Worm (Caenorhabditis elegans) whole organism, young adult: Measurements from ENCODE around the gene C37C3.10.

Experiments
- B0035.1 ChIP-seq: sonication (generic microtip); optimal IDR thresholded peaks from 2 replicates; lab custom pipeline; 2016; ENCODE audit warnings: missing genetic modification characterization, mild to moderate bottlenecking, missing compliant biosample characterization, missing genotype, missing genetic modification reagents
- B0336.3 ChIP-seq: fragments of 200-800 bp; sonication (Bioruptor generic); IDR thresholded peaks from 2 replicates; pipeline ENCODE4 v1.3.6; 2022; ENCODE audit warnings: missing genetic modification characterization, missing compliant biosample characterization
- C06A6.2 ChIP-seq: fragments of 200-800 bp; sonication (Bioruptor generic); conservative IDR thresholded peaks from 2 replicates; pipeline ENCODE4 v1.3.6; 2022; ENCODE audit warnings: missing genetic modification characterization, missing compliant biosample characterization
- F55B11.4 ChIP-seq: sonication (generic microtip); optimal IDR thresholded peaks from 2 replicates; lab custom pipeline; 2016; ENCODE audit warnings: missing compliant biosample characterization, missing genetic modification characterization, borderline replicate concordance; ENCODE audit not compliant: insufficient read depth
- F57C9.4 ChIP-seq: sonication (generic microtip); optimal IDR thresholded peaks from 2 replicates; lab custom pipeline; 2017; ENCODE audit warnings: mild to moderate bottlenecking, missing genetic modification characterization, missing compliant biosample characterization
- T07F8.4 ChIP-seq: sonication (generic microtip); optimal IDR thresholded peaks from 2 replicates; lab custom pipeline; 2016; ENCODE audit warnings: mild to moderate bottlenecking, missing genetic modification characterization, moderate library complexity, missing compliant biosample characterization
- ama-1 ChIP-seq, 3 experiments: fragments of 150-350 bp in 1 of 3; sonication (generic microtip) in 2 of 3; optimal IDR thresholded peaks; 2 replicates each; lab custom pipeline; 2014 to 2018; ENCODE audit warnings: missing biosample characterization in 2 of 3, missing genetic modification characterization in 2 of 3, missing genetic modification reagents in 2 of 3
- aptf-3 ChIP-seq: fragments of 200-800 bp; sonication (Bioruptor generic); IDR thresholded peaks from 2 replicates; pipeline ENCODE4 v1.3.6; 2022; ENCODE audit warnings: missing genetic modification characterization, missing compliant biosample characterization
- ccch-3 ChIP-seq: fragments of 200-800 bp; sonication (Bioruptor generic); optimal IDR thresholded peaks from 2 replicates; lab custom pipeline; 2018; ENCODE audit warnings: mild to moderate bottlenecking, missing genetic modification characterization, missing compliant biosample characterization
- cebp-1 ChIP-seq, 2 experiments: fragments of 200-800 bp in 1 of 2; sonication (Bioruptor generic) in 1 of 2; sonication (generic microtip) in 1 of 2; IDR thresholded peaks in 1 of 2; optimal IDR thresholded peaks in 1 of 2; 2 replicates each; pipeline versions ENCODE4 v1.3.6 to Lab custom; 2017 to 2022; ENCODE audit warnings: missing compliant biosample characterization in 2 of 2, missing genetic modification characterization in 2 of 2, mild to moderate bottlenecking in 1 of 2, missing genetic modification reagents in 1 of 2, moderate library complexity in 1 of 2
- ceh-27 ChIP-seq: fragments of 200-800 bp; sonication (Bioruptor generic); optimal IDR thresholded peaks from 2 replicates; lab custom pipeline; 2018; ENCODE audit warnings: mild to moderate bottlenecking, missing genetic modification characterization, moderate library complexity, missing compliant biosample characterization
- ceh-40 ChIP-seq: fragments of 200-800 bp; sonication (Bioruptor generic); IDR thresholded peaks from 2 replicates; pipeline ENCODE4 v1.3.6; 2022; ENCODE audit warnings: missing genetic modification characterization, missing compliant biosample characterization
- ceh-58 ChIP-seq: fragments of 200-800 bp; sonication (Bioruptor generic); IDR thresholded peaks from 2 replicates; pipeline ENCODE4 v1.3.6; 2022; ENCODE audit warnings: missing genetic modification characterization, missing compliant biosample characterization
- chd-7 ChIP-seq: sonication (generic microtip); optimal IDR thresholded peaks from 2 replicates; lab custom pipeline; 2016; ENCODE audit warnings: mild to moderate bottlenecking, missing genetic modification characterization, moderate library complexity, missing compliant biosample characterization
- efl-1 ChIP-seq: fragments of 150-350 bp; optimal IDR thresholded peaks from 2 replicates; lab custom pipeline; 2014; ENCODE audit warnings: missing biosample characterization, missing genetic modification reagents, missing genetic modification characterization
- ekl-4 ChIP-seq: fragments of 200-800 bp; sonication (Bioruptor generic); IDR thresholded peaks from 2 replicates; pipeline ENCODE4 v1.3.6; 2022; ENCODE audit warnings: missing genetic modification reagents, missing genetic modification characterization, missing compliant biosample characterization
- ets-4 ChIP-seq: fragments of 200-800 bp; sonication (Bioruptor generic); optimal IDR thresholded peaks from 2 replicates; lab custom pipeline; 2018; ENCODE audit warnings: mild to moderate bottlenecking, missing genetic modification characterization, missing compliant biosample characterization
- hlh-12 ChIP-seq: sonication (generic microtip); optimal IDR thresholded peaks from 2 replicates; lab custom pipeline; 2016; ENCODE audit warnings: missing genetic modification characterization, missing compliant biosample characterization
- hrde-1 ChIP-seq: sonication (generic microtip); optimal IDR thresholded peaks from 2 replicates; lab custom pipeline; 2016; ENCODE audit warnings: missing genetic modification characterization, mild to moderate bottlenecking, missing compliant biosample characterization, moderate library complexity, missing genotype, missing genetic modification reagents, borderline replicate concordance
- lin-35 ChIP-seq, 3 experiments: fragments of 150-350 bp in 2 of 3; sonication (generic microtip) in 1 of 3; optimal IDR thresholded peaks; 2 replicates each; lab custom pipeline; 2014 to 2018; ENCODE audit warnings: missing biosample characterization in 3 of 3, missing genetic modification characterization in 3 of 3, missing genetic modification reagents in 3 of 3
- lin-54 ChIP-seq: fragments of 200-800 bp; sonication (Bioruptor generic); optimal IDR thresholded peaks from 2 replicates; lab custom pipeline; 2018; ENCODE audit warnings: mild to moderate bottlenecking, missing genetic modification characterization, missing compliant biosample characterization
- lsl-1 ChIP-seq: fragments of 200-800 bp; sonication (Bioruptor generic); optimal IDR thresholded peaks from 2 replicates; lab custom pipeline; 2018; ENCODE audit warnings: mild to moderate bottlenecking, missing genetic modification characterization, moderate library complexity, missing compliant biosample characterization
- lsy-27 ChIP-seq: sonication (generic microtip); optimal IDR thresholded peaks from 2 replicates; lab custom pipeline; 2017; ENCODE audit warnings: missing genetic modification characterization, mild to moderate bottlenecking, missing compliant biosample characterization, antibody characterized with exemption, missing genotype, borderline replicate concordance; ENCODE audit not compliant: insufficient read depth
- mcd-1 ChIP-seq: fragments of 200-800 bp; sonication (Bioruptor generic); IDR thresholded peaks from 2 replicates; pipeline ENCODE4 v1.3.6; 2022; ENCODE audit warnings: missing genetic modification reagents, missing genetic modification characterization, missing compliant biosample characterization
- mes-4 ChIP-seq: sonication (generic microtip); optimal IDR thresholded peaks from 2 replicates; lab custom pipeline; 2016; ENCODE audit warnings: missing genotype, missing genetic modification characterization, missing compliant biosample characterization
- nfyb-1 ChIP-seq: fragments of 200-800 bp; sonication (Bioruptor generic); IDR thresholded peaks from 2 replicates; pipeline ENCODE4 v1.3.6; 2022; ENCODE audit warnings: missing genetic modification reagents, missing genetic modification characterization, missing compliant biosample characterization
- nhr-120 ChIP-seq: fragments of 200-800 bp; sonication (Bioruptor generic); IDR thresholded peaks from 2 replicates; pipeline ENCODE4 v1.3.6; 2022; ENCODE audit warnings: missing genetic modification characterization, missing compliant biosample characterization
- nhr-80 ChIP-seq: sonication (generic microtip); optimal IDR thresholded peaks from 2 replicates; lab custom pipeline; 2016; ENCODE audit warnings: missing genetic modification characterization, missing compliant biosample characterization
- rec-8 ChIP-seq, 2 experiments: sonication (generic microtip); optimal IDR thresholded peaks; 2 replicates each; lab custom pipeline; 2016; ENCODE audit warnings: mild to moderate bottlenecking in 2 of 2, missing genetic modification characterization in 2 of 2, missing genetic modification reagents in 2 of 2, missing genotype in 2 of 2, missing biosample characterization in 1 of 2, missing compliant biosample characterization in 1 of 2, moderate library complexity in 1 of 2
- repo-1 ChIP-seq: sonication (generic microtip); optimal IDR thresholded peaks from 2 replicates; lab custom pipeline; 2017; ENCODE audit warnings: mild to moderate bottlenecking, missing genetic modification characterization, missing compliant biosample characterization
- sdz-38 ChIP-seq: sonication (generic microtip); optimal IDR thresholded peaks from 2 replicates; lab custom pipeline; 2016; ENCODE audit warnings: missing genotype, missing genetic modification characterization, missing compliant biosample characterization
- snpc-1.1 ChIP-seq: sonication (generic microtip); optimal IDR thresholded peaks from 2 replicates; lab custom pipeline; 2017; ENCODE audit warnings: missing genetic modification characterization, mild to moderate bottlenecking, missing compliant biosample characterization, antibody characterized with exemption, moderate library complexity, missing genotype, missing genetic modification reagents; ENCODE audit not compliant: insufficient read depth
- snpc-4 ChIP-seq, 5 experiments: fragments of 150-350 bp in 1 of 5; sonication (generic microtip) in 4 of 5; optimal IDR thresholded peaks; 2 replicates each; lab custom pipeline; 2014 to 2018; ENCODE audit warnings: missing genetic modification characterization in 5 of 5, missing biosample characterization in 3 of 5, antibody characterized with exemption in 2 of 5, mild to moderate bottlenecking in 2 of 5, missing compliant biosample characterization in 2 of 5, missing genotype in 2 of 5, moderate library complexity in 2 of 5, missing genetic modification reagents in 1 of 5
- zfh-2 ChIP-seq: fragments of 200-800 bp; sonication (Bioruptor generic); conservative IDR thresholded peaks from 2 replicates; pipeline ENCODE4 v1.3.6; 2022; ENCODE audit warnings: missing genetic modification reagents, missing genetic modification characterization, missing compliant biosample characterization
- ztf-18 ChIP-seq: sonication (generic microtip); optimal IDR thresholded peaks from 2 replicates; lab custom pipeline; 2016; ENCODE audit warnings: missing genotype, mild to moderate bottlenecking, missing genetic modification characterization, missing compliant biosample characterization
- ztf-25 ChIP-seq: fragments of 200-800 bp; sonication (Bioruptor generic); IDR thresholded peaks from 2 replicates; pipeline ENCODE4 v1.3.6; 2022; ENCODE audit warnings: missing genetic modification reagents, missing genetic modification characterization, missing compliant biosample characterization

Gene C37C3.10

ce11 chrV:7857931-7858330, 4.9 kb downstream of the C37C3.10 start, which contains the start of gene C37C3.1 (continued):
- TF ChIP-seq repo-1 (tag; lab: Kevin White, UChicago) (peak; percentile 85), lin-54 (GFP tag; lab: Kevin White, UChicago) (peak; percentile 9), nfyb-1 (GFP tag; lab: Robert Waterston, UW) (peak; percentile 85), ccch-3 (GFP tag; lab: Kevin White, UChicago) (no peak), chd-7 (tag; lab: Kevin White, UChicago) (peak; percentile 75), ceh-58 (no peak), ztf-18 (tag; lab: Kevin White, UChicago) (no peak), B0035.1 (tag; lab: Kevin White, UChicago) (peak; percentile 15), aptf-3 (GFP tag; lab: Robert Waterston, UW) (no peak), snpc-1.1 (tag; lab: Kevin White, UChicago) (peak; percentile 1), mes-4 (tag; lab: Kevin White, UChicago) (peak; percentile 3), mcd-1 (GFP tag; lab: Robert Waterston, UW) (no peak), lin-35 (GFP tag; optimal IDR thresholded peaks at IDR 0.05; lab: Kevin White, UChicago) (peak in 1 of 3 experiments; percentile 3), ama-1 (optimal IDR thresholded peaks at IDR 0.05; lab: Kevin White, UChicago) (peak; percentile 65), ama-1 (GFP tag; optimal IDR thresholded peaks at IDR 0.05; lab: Kevin White, UChicago) (peak in 1 of 2 experiments; percentile 50), lsl-1 (GFP tag; lab: Kevin White, UChicago) (no peak), C06A6.2 (GFP tag; lab: Robert Waterston, UW) (no peak), cebp-1 (GFP tag; IDR thresholded peaks at IDR 0.05; lab: Robert Waterston, UW) (0 out of 2 replicates have a peak, but pooled peaks have one; percentile 13), cebp-1 (tag; optimal IDR thresholded peaks at IDR 0.05; lab: Kevin White, UChicago) (peak; percentile 48), nhr-80 (tag; lab: Kevin White, UChicago) (no peak), hrde-1 (peak; percentile 75), ceh-27 (GFP tag; lab: Kevin White, UChicago) (no peak), T07F8.4 (tag; lab: Kevin White, UChicago) (no peak), efl-1 (GFP tag; lab: Kevin White, UChicago) (no peak)

- peak; percentile 62 for TF ChIP-seq zfh-2 (GFP tag; lab: Robert Waterston, UW)
- TF ChIP-seq ekl-4 (GFP tag; lab: Robert Waterston, UW), result no peak
Measured at ce11 chrV:7856641-7857040, 6.2 kb downstream of the C37C3.10 start.

DNA sequence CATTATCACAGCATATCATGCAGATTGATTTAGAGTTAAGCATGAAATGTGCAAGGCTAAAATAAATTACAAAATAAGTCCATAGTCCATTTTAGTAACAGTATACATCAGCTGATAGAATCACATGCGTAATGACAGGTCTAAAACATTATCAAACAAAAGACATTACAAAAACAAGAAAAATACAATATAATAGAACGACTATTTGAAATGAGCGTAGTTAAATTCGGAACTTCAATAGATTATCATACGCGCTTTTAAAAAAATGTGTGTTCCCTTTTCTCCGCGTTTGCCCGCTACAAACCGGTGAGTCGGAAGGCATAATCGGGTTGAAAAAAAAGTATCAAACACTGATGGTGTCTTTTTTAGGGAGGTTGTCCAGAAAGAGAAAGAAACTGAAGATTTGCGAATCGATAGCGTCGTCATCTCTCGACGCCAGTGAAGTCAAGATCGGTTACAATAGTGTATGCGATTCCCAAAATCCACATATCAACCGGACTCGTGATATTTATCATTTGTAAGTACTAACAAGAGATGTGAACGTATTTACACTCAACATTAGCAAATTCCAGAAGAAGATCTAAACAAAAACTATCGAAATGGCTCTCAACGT, 7.4 kb downstream of the C37C3.10 start, which contains the start of gene C37C3.2:
C37C3.2 (plus strand) TSS at position 563 of the 613 bp plus-strand sequence.
- TF ChIP-seq ceh-40 (GFP tag; lab: Robert Waterston, UW), result no peak
- no peak for TF ChIP-seq B0336.3 (GFP tag; lab: Robert Waterston, UW)
- no peak for TF ChIP-seq F55B11.4
- no peak for TF ChIP-seq ets-4 (GFP tag; lab: Kevin White, UChicago)
- TF ChIP-seq nhr-120 (GFP tag; lab: Robert Waterston, UW), result no peak
- TF ChIP-seq sdz-38, result no peak
- no peak for TF ChIP-seq lsy-27
- TF ChIP-seq snpc-4 (GFP tag; optimal IDR thresholded peaks at IDR 0.05; lab: Kevin White, UChicago), result no peak
- TF ChIP-seq snpc-4 (tag; optimal IDR thresholded peaks at IDR 0.05; lab: Kevin White, UChicago), result no peak
- TF ChIP-seq F57C9.4 (tag; lab: Kevin White, UChicago), result no peak
- TF ChIP-seq ztf-25 (GFP tag; lab: Robert Waterston, UW), result no peak
- TF ChIP-seq hlh-12, result no peak
- no peak for TF ChIP-seq rec-8 (tag; optimal IDR thresholded peaks at IDR 0.05; lab: Kevin White, UChicago)
- no peak for TF ChIP-seq hrde-1
